Fruit fly (Drosophila melanogaster) whole organism, embryonic: ENCODE measurements around the gene Kr-h2.

Experiments used
- Aef1 ChIP-seq: fragments of 200-800 bp; sonication (Bioruptor generic); IDR thresholded peaks from 3 replicates; pipeline ENCODE4 v1.3.6; 2022; ENCODE audit warnings: missing biosample characterization, missing genetic modification characterization
- Blimp-1 ChIP-seq: fragments of 200-800 bp; sonication (Bioruptor generic); optimal IDR thresholded peaks from 3 replicates; lab custom pipeline; 2018; ENCODE audit warnings: missing biosample characterization, missing genetic modification characterization, mild to moderate bottlenecking, moderate library complexity, missing genetic modification reagents
- BtbVII ChIP-seq: fragments of 200-800 bp; sonication (Bioruptor generic); optimal IDR thresholded peaks from 3 replicates; lab custom pipeline; 2017; ENCODE audit warnings: missing biosample characterization, mild to moderate bottlenecking, missing genetic modification characterization
- CG10321 ChIP-seq: fragments of 200-800 bp; sonication (Bioruptor generic); IDR thresholded peaks from 2 replicates; pipeline ENCODE4 v1.3.6; 2022; ENCODE audit warnings: missing biosample characterization, missing genetic modification characterization
- CG13287 ChIP-seq: fragments of 200-800 bp; sonication (Bioruptor generic); IDR thresholded peaks from 2 replicates; pipeline ENCODE4 v1.3.6; 2022; ENCODE audit warnings: missing biosample characterization, missing genetic modification characterization; ENCODE audit not compliant: partially characterized antibody
- CG17912 ChIP-seq: fragments of 200-800 bp; sonication (Bioruptor generic); optimal IDR thresholded peaks from 2 replicates; lab custom pipeline; 2018; ENCODE audit warnings: missing biosample characterization, mild to moderate bottlenecking, missing genetic modification characterization
- CG1832 ChIP-seq: fragments of 200-800 bp; sonication (Bioruptor generic); optimal IDR thresholded peaks from 2 replicates; lab custom pipeline; 2017; ENCODE audit warnings: missing biosample characterization, mild to moderate bottlenecking, missing genetic modification characterization, inconsistent platforms
- CG18476 ChIP-seq: fragments of 200-800 bp; sonication (Bioruptor generic); optimal IDR thresholded peaks from 2 replicates; lab custom pipeline; 2016; ENCODE audit warnings: missing biosample characterization, mild to moderate bottlenecking, missing genetic modification characterization
- CG30020 ChIP-seq: fragments of 200-800 bp; optimal IDR thresholded peaks from 2 replicates; lab custom pipeline; 2019; ENCODE audit warnings: missing biosample characterization, mild to moderate bottlenecking, missing genetic modification characterization, moderate library complexity
- CG30403 ChIP-seq: fragments of 200-800 bp; sonication (Bioruptor generic); optimal IDR thresholded peaks from 3 replicates; lab custom pipeline; 2016; ENCODE audit warnings: missing biosample characterization, missing genetic modification characterization
- CG30431 ChIP-seq: fragments of 200-800 bp; sonication (Bioruptor generic); optimal IDR thresholded peaks from 2 replicates; lab custom pipeline; 2017; ENCODE audit warnings: missing biosample characterization, missing genetic modification characterization
- CG31224 ChIP-seq: fragments of 200-800 bp; sonication (Bioruptor generic); IDR thresholded peaks from 2 replicates; pipeline ENCODE4 v1.3.6; 2022; ENCODE audit warnings: missing biosample characterization, missing genetic modification characterization
- CG32772 ChIP-seq: fragments of 200-800 bp; sonication (Bioruptor generic); IDR thresholded peaks from 2 replicates; pipeline ENCODE4 v1.3.6; 2022; ENCODE audit warnings: missing biosample characterization, missing genetic modification characterization
- CG42726 ChIP-seq: fragments of 200-800 bp; sonication (Bioruptor generic); IDR thresholded peaks from 2 replicates; pipeline ENCODE4 v1.3.6; 2022; ENCODE audit warnings: missing biosample characterization, missing genetic modification characterization; ENCODE audit not compliant: partially characterized antibody
- CG4328 ChIP-seq: fragments of 200-800 bp; sonication (Bioruptor generic); optimal IDR thresholded peaks from 3 replicates; lab custom pipeline; 2017; ENCODE audit warnings: missing biosample characterization, missing genetic modification reagents, missing genetic modification characterization
- CG4360 ChIP-seq: fragments of 200-800 bp; sonication (Bioruptor generic); IDR thresholded peaks from 2 replicates; pipeline ENCODE4 v1.3.6; 2022; ENCODE audit warnings: missing biosample characterization, missing genetic modification characterization
- CG4617 ChIP-seq: fragments of 200-800 bp; sonication (Bioruptor generic); optimal IDR thresholded peaks from 3 replicates; lab custom pipeline; 2016; ENCODE audit warnings: missing biosample characterization, missing genetic modification characterization, borderline replicate concordance
- CG6254 ChIP-seq: fragments of 200-800 bp; sonication (Bioruptor generic); optimal IDR thresholded peaks from 3 replicates; lab custom pipeline; 2017; ENCODE audit warnings: mild to moderate bottlenecking, missing biosample characterization, missing genetic modification reagents, missing genetic modification characterization
- CG6272 ChIP-seq: fragments of 200-800 bp; sonication (Bioruptor generic); IDR thresholded peaks from 2 replicates; pipeline ENCODE4 v1.3.6; 2022; ENCODE audit warnings: missing biosample characterization, missing genetic modification characterization
- CG7372 ChIP-seq: fragments of 200-800 bp; sonication (Bioruptor generic); IDR thresholded peaks from 2 replicates; pipeline ENCODE4 v1.3.6; 2022; ENCODE audit warnings: missing biosample characterization, missing genetic modification characterization
- CG7556 ChIP-seq: fragments of 200-800 bp; sonication (Bioruptor generic); optimal IDR thresholded peaks from 2 replicates; lab custom pipeline; 2017; ENCODE audit warnings: missing biosample characterization, mild to moderate bottlenecking, missing genetic modification characterization
- CG8388 ChIP-seq: fragments of 200-800 bp; sonication (Bioruptor generic); optimal IDR thresholded peaks from 2 replicates; lab custom pipeline; 2019; ENCODE audit warnings: missing biosample characterization, mild to moderate bottlenecking, missing genetic modification characterization, moderate library complexity
- CG8478 ChIP-seq: fragments of >200 bp; optimal IDR thresholded peaks from 2 replicates; lab custom pipeline; 2018
- CG8765 ChIP-seq: fragments of 200-800 bp; sonication (Bioruptor generic); IDR thresholded peaks from 2 replicates; pipeline ENCODE4 v1.3.6; 2022; ENCODE audit warnings: missing biosample characterization, missing genetic modification characterization
- CG9727 ChIP-seq: fragments of 200-800 bp; sonication (Bioruptor generic); optimal IDR thresholded peaks from 3 replicates; lab custom pipeline; 2017; ENCODE audit warnings: missing biosample characterization, mild to moderate bottlenecking, missing genetic modification characterization
- CrebB ChIP-seq: fragments of 200-800 bp; sonication (Bioruptor generic); optimal IDR thresholded peaks from 3 replicates; lab custom pipeline; 2018; ENCODE audit warnings: missing biosample characterization, mild to moderate bottlenecking, missing genetic modification characterization
- Deaf1 ChIP-seq: fragments of 200-800 bp; optimal IDR thresholded peaks from 3 replicates; lab custom pipeline; 2019; ENCODE audit warnings: missing biosample characterization, mild to moderate bottlenecking, missing genetic modification characterization, moderate library complexity
- Dll ChIP-seq: fragments of 200-800 bp; sonication (Bioruptor generic); IDR thresholded peaks from 4 replicates; pipeline ENCODE4 v1.3.6; 2022; ENCODE audit warnings: missing biosample characterization, missing genetic modification characterization; ENCODE audit not compliant: partially characterized antibody
- H15 ChIP-seq: fragments of 200-800 bp; sonication (Bioruptor generic); IDR thresholded peaks from 3 replicates; pipeline ENCODE4 v1.3.6; 2022; ENCODE audit warnings: missing biosample characterization, missing genetic modification characterization
- HLHmδ ChIP-seq: fragments of 200-800 bp; sonication (Bioruptor generic); optimal IDR thresholded peaks from 2 replicates; lab custom pipeline; 2018; ENCODE audit warnings: missing biosample characterization, mild to moderate bottlenecking, missing genetic modification characterization, moderate library complexity
- Hsf ChIP-seq: fragments of 200-800 bp; sonication (Bioruptor generic); optimal IDR thresholded peaks from 3 replicates; lab custom pipeline; 2016; ENCODE audit warnings: missing biosample characterization, missing genetic modification characterization
- Lim3 ChIP-seq: fragments of 200-800 bp; sonication (Bioruptor generic); IDR thresholded peaks from 2 replicates; pipeline ENCODE4 v1.3.6; 2022; ENCODE audit warnings: missing biosample characterization, missing genetic modification characterization
- MBD-R2 ChIP-seq: fragments of 200-800 bp; sonication (Bioruptor generic); IDR thresholded peaks from 2 replicates; pipeline ENCODE4 v1.3.6; 2022; ENCODE audit warnings: missing biosample characterization, missing genetic modification characterization
- MESR4 ChIP-seq: fragments of 200-800 bp; sonication (Bioruptor generic); optimal IDR thresholded peaks from 2 replicates; lab custom pipeline; 2018; ENCODE audit warnings: missing biosample characterization, mild to moderate bottlenecking, missing genetic modification characterization, moderate library complexity
- NK7.1 ChIP-seq: fragments of 200-800 bp; sonication (Bioruptor generic); optimal IDR thresholded peaks from 3 replicates; lab custom pipeline; 2016; ENCODE audit warnings: missing biosample characterization, missing genetic modification characterization
- Six4 ChIP-seq: fragments of 200-800 bp; sonication (Bioruptor generic); optimal IDR thresholded peaks from 2 replicates; lab custom pipeline; 2016; ENCODE audit warnings: missing biosample characterization, missing genetic modification characterization
- abd-A ChIP-seq: fragments of 200-800 bp; sonication (Bioruptor generic); optimal IDR thresholded peaks from 3 replicates; lab custom pipeline; 2019; ENCODE audit warnings: missing biosample characterization, mild to moderate bottlenecking, missing genetic modification characterization, moderate library complexity
- bsh ChIP-seq, 2 experiments: fragments of 200-800 bp; sonication (Bioruptor generic); optimal IDR thresholded peaks; 2 replicates each; lab custom pipeline; 2017 to 2018; ENCODE audit warnings: mild to moderate bottlenecking in 2 of 2, missing biosample characterization in 2 of 2, missing genetic modification characterization in 2 of 2, moderate library complexity in 1 of 2
- chinmo ChIP-seq: fragments of 200-800 bp; sonication (Bioruptor generic); IDR thresholded peaks from 4 replicates; pipeline ENCODE4 v1.3.6; 2022; ENCODE audit warnings: missing biosample characterization, missing genetic modification characterization; ENCODE audit not compliant: partially characterized antibody
- ci ChIP-seq: fragments of 200-800 bp; sonication (Bioruptor generic); IDR thresholded peaks from 3 replicates; pipeline ENCODE4 v1.3.6; 2022; ENCODE audit warnings: missing biosample characterization, missing genetic modification characterization
- crc ChIP-seq: fragments of 200-800 bp; sonication (Bioruptor generic); optimal IDR thresholded peaks from 2 replicates; lab custom pipeline; 2016; ENCODE audit warnings: missing biosample characterization, missing genetic modification characterization
- dan ChIP-seq: fragments of 200-800 bp; sonication (Bioruptor generic); IDR thresholded peaks from 2 replicates; pipeline ENCODE4 v1.3.6; 2022; ENCODE audit warnings: missing biosample characterization, missing genetic modification characterization
- dimm ChIP-seq: fragments of 200-800 bp; sonication (Bioruptor generic); IDR thresholded peaks from 2 replicates; pipeline ENCODE4 v1.3.6; 2022; ENCODE audit warnings: missing biosample characterization, missing genetic modification characterization
- fd102C ChIP-seq: fragments of 200-800 bp; sonication (Bioruptor generic); optimal IDR thresholded peaks from 2 replicates; lab custom pipeline; 2018; ENCODE audit warnings: missing biosample characterization, mild to moderate bottlenecking, missing genetic modification characterization, moderate library complexity
- kay ChIP-seq: fragments of 200-800 bp; sonication (Bioruptor generic); optimal IDR thresholded peaks from 2 replicates; lab custom pipeline; 2016; ENCODE audit warnings: missing biosample characterization, missing genetic modification characterization
- pb ChIP-seq: fragments of 200-800 bp; sonication (Bioruptor generic); optimal IDR thresholded peaks from 3 replicates; lab custom pipeline; 2016; ENCODE audit warnings: missing biosample characterization, missing genetic modification characterization
- psq ChIP-seq: fragments of 200-800 bp; sonication (Bioruptor generic); optimal IDR thresholded peaks from 2 replicates; lab custom pipeline; 2017; ENCODE audit warnings: missing biosample characterization, missing genetic modification characterization
- sens ChIP-seq: fragments of 200-800 bp; sonication (Bioruptor generic); peaks from one replicate; lab custom pipeline; 2016; ENCODE audit warnings: missing biosample characterization, missing genetic modification characterization
- sima ChIP-seq: fragments of 200-800 bp; sonication (Bioruptor generic); optimal IDR thresholded peaks from 2 replicates; lab custom pipeline; 2016; ENCODE audit warnings: missing biosample characterization, missing genetic modification characterization
- sr ChIP-seq: fragments of 200-800 bp; sonication (Bioruptor generic); IDR thresholded peaks from 3 replicates; pipeline ENCODE4 v1.3.6; 2022; ENCODE audit warnings: missing biosample characterization, missing genetic modification characterization
- vvl ChIP-seq: fragments of 200-800 bp; sonication (Bioruptor generic); IDR thresholded peaks from 2 replicates; pipeline ENCODE4 v1.3.6; 2022; ENCODE audit warnings: missing biosample characterization, missing genetic modification characterization
- zfh1 ChIP-seq: fragments of 200-800 bp; sonication (Bioruptor generic); IDR thresholded peaks from 3 replicates; pipeline ENCODE4 v1.3.6; 2022; ENCODE audit warnings: missing biosample characterization, missing genetic modification characterization

The Kr-h2 gene

DNA sequence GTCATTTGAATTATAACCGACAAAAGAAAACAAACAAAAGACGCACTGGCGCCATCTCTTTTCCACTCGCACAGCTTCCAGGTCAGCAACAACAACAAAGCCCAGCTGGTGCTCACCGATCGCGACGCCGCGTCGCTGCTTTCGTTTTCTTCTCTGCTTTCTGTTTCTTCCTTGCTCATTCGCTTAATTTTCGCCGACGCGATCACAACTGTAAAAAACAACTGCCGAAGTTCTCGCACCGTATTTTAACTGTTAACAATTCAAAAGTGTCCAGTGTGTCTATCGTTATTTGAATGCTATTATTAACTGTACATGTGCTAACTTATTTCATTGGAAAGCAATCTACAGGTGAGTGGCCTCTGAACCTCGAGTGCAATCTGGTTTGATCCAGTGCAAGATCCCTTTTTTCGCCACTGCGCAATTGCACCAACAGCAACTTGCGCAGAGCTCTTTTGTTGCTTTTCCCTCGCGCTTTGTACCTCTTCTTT lies 29.5 kb downstream of the Kr-h2 start, which contains the start of gene stai (continued):
- no peak for TF ChIP-seq H15 (GFP tag; lab: Robert Waterston, UW)
- no peak for TF ChIP-seq dimm (GFP tag; lab: Robert Waterston, UW)
- no peak for TF ChIP-seq NK7.1 (GFP tag; lab: Kevin White, UChicago)
- TF ChIP-seq HLHmδ (GFP tag; lab: Kevin White, UChicago), result no peak
- TF ChIP-seq Blimp-1 (GFP tag; lab: Kevin White, UChicago), result peak; percentile 40
- no peak for TF ChIP-seq CG4617 (GFP tag; lab: Kevin White, UChicago)
- TF ChIP-seq sr (GFP tag; lab: Robert Waterston, UW), result no peak
- peak; percentile 22 for TF ChIP-seq CG1832 (GFP tag; lab: Kevin White, UChicago)
- no peak for TF ChIP-seq crc
- peak in 1 of 2 experiments; percentile 58 for TF ChIP-seq bsh (GFP tag; optimal IDR thresholded peaks at IDR 0.05; lab: Kevin White, UChicago)
- no peak for TF ChIP-seq zfh1 (GFP tag; lab: Robert Waterston, UW)
- 0 out of 2 replicates have a peak, but pooled peaks have one; percentile 16 for TF ChIP-seq CG13287
- TF ChIP-seq sima (GFP tag; lab: Kevin White, UChicago), result no peak
- no peak for TF ChIP-seq CG8388
- no peak for TF ChIP-seq CrebB
- no peak for TF ChIP-seq CG32772 (GFP tag; lab: Robert Waterston, UW)
- no peak for TF ChIP-seq CG30431 (GFP tag; lab: Kevin White, UChicago)
- TF ChIP-seq Aef1, result 0 out of 3 replicates have a peak, but pooled peaks have one; percentile 13
- TF ChIP-seq BtbVII (GFP tag; lab: Kevin White, UChicago), result no peak
- peak; percentile 83 for TF ChIP-seq CG10321
- TF ChIP-seq Lim3, result no peak
- 0 out of 3 replicates have a peak, but pooled peaks have one; percentile 24 for TF ChIP-seq ci (GFP tag; lab: Robert Waterston, UW)
- TF ChIP-seq CG6254 (GFP tag; lab: Kevin White, UChicago), result no peak
- TF ChIP-seq psq, result no peak
- no peak for TF ChIP-seq Hsf (GFP tag; lab: Kevin White, UChicago)
- TF ChIP-seq CG4328 (GFP tag; lab: Kevin White, UChicago), result no peak
- no peak for TF ChIP-seq CG8765 (GFP tag; lab: Robert Waterston, UW)
- 0 out of 2 replicates have a peak, but pooled peaks have one; percentile 12 for TF ChIP-seq MBD-R2 (GFP tag; lab: Robert Waterston, UW)
- no peak for TF ChIP-seq CG30403 (GFP tag; lab: Kevin White, UChicago)
- TF ChIP-seq CG6272 (GFP tag; lab: Robert Waterston, UW), result no peak
- TF ChIP-seq Dll (GFP tag; lab: Robert Waterston, UW), result 0 out of 4 replicates have a peak, but pooled peaks have one; percentile 22
- TF ChIP-seq vvl, result no peak
- peak; percentile 12 for TF ChIP-seq Deaf1 (tag; lab: Kevin White, UChicago)
- TF ChIP-seq CG30020 (tag; lab: Kevin White, UChicago), result no peak
- TF ChIP-seq CG17912 (GFP tag; lab: Kevin White, UChicago), result no peak
- peak; percentile 86 for TF ChIP-seq CG4360 (GFP tag; lab: Robert Waterston, UW)
- TF ChIP-seq pb (GFP tag; lab: Kevin White, UChicago), result no peak
- no peak for TF ChIP-seq fd102C (GFP tag; lab: Kevin White, UChicago)

DNA sequence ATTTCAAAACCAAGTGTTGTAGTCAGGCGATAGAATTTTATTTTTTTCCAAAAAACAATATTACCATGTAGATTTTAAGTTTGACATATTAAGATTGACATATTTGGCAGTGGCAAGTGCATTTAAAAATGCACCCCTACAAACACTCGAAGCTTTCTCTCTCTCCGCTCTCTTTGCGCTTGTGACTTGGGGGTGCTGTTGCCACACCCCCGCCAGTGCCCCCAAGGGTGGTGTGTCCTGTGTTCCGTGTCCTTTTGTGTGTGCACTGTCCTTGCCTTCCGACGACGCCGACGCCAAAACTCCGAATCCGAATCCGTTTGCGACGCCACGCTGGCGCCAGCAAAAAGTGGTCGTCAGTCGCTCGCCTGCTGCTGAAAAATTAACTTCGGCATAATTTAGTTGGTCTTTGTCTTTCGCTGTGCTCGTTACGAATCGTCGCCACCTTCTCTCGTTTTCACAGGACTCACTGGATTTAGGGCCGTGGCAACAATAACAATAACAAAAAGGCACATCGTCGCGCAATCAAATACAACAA lies 38.6 kb downstream of the Kr-h2 start:
- peak; percentile 28 for TF ChIP-seq abd-A (tag; lab: Kevin White, UChicago)
- no peak for TF ChIP-seq kay (GFP tag; lab: Kevin White, UChicago)
- TF ChIP-seq CG31224 (GFP tag; lab: Robert Waterston, UW), result no peak
- 0 out of 4 replicates have a peak, but pooled peaks have one; percentile 31 for TF ChIP-seq chinmo (GFP tag; lab: Robert Waterston, UW)
- TF ChIP-seq CG9727 (GFP tag; lab: Kevin White, UChicago), result no peak
- no peak for TF ChIP-seq MESR4 (GFP tag; lab: Kevin White, UChicago)
- TF ChIP-seq dan (GFP tag; lab: Robert Waterston, UW), result no peak
- TF ChIP-seq CG7372, result no peak
- 0 out of 2 replicates have a peak, but pooled peaks have one; percentile 9 for TF ChIP-seq CG42726
- no peak for TF ChIP-seq CG7556 (GFP tag; lab: Kevin White, UChicago)
- no peak for TF ChIP-seq CG8478 (lab: Kevin White, UChicago)
- no peak for TF ChIP-seq Six4 (GFP tag; lab: Kevin White, UChicago)
- TF ChIP-seq sens, result peak; percentile 8
- no peak for TF ChIP-seq dimm (GFP tag; lab: Robert Waterston, UW)
- TF ChIP-seq CG18476 (GFP tag; lab: Kevin White, UChicago), result no peak
